Worm (Caenorhabditis elegans) whole organism, young adult: ENCODE measurements around the gene miz-1.

Experiments used
- ama-1 ChIP-seq, 3 experiments: fragments of 150-350 bp in 1 of 3; sonication (generic microtip) in 2 of 3; optimal IDR thresholded peaks; 2 replicates each; lab custom pipeline; 2014 to 2018; ENCODE audit warnings: missing biosample characterization in 2 of 3, missing genetic modification characterization in 2 of 3, missing genetic modification reagents in 2 of 3
- athp-1 ChIP-seq: sonication (generic microtip); optimal IDR thresholded peaks from 2 replicates; lab custom pipeline; 2017; ENCODE audit warnings: mild to moderate bottlenecking, missing genetic modification characterization, missing compliant biosample characterization
- cebp-2 ChIP-seq: fragments of 200-800 bp; sonication (Bioruptor generic); IDR thresholded peaks from 2 replicates; pipeline ENCODE4 v1.3.6; 2022; ENCODE audit warnings: missing genetic modification characterization, missing compliant biosample characterization
- hrde-1 ChIP-seq: sonication (generic microtip); optimal IDR thresholded peaks from 2 replicates; lab custom pipeline; 2016; ENCODE audit warnings: missing genetic modification characterization, mild to moderate bottlenecking, missing compliant biosample characterization, moderate library complexity, missing genotype, missing genetic modification reagents, borderline replicate concordance
- pha-4 ChIP-seq: fragments of 150-350 bp; sonication (generic microtip); optimal IDR thresholded peaks from 2 replicates; lab custom pipeline; 2014; ENCODE audit warnings: missing biosample characterization, missing genetic modification reagents, missing genetic modification characterization
- rec-8 ChIP-seq, 2 experiments: sonication (generic microtip); optimal IDR thresholded peaks; 2 replicates each; lab custom pipeline; 2016; ENCODE audit warnings: mild to moderate bottlenecking in 2 of 2, missing genetic modification characterization in 2 of 2, missing genetic modification reagents in 2 of 2, missing genotype in 2 of 2, missing biosample characterization in 1 of 2, missing compliant biosample characterization in 1 of 2, moderate library complexity in 1 of 2
- snpc-1.3 ChIP-seq: sonication (generic microtip); optimal IDR thresholded peaks from 2 replicates; lab custom pipeline; 2017; ENCODE audit warnings: missing genetic modification characterization, mild to moderate bottlenecking, missing compliant biosample characterization, antibody characterized with exemption, moderate library complexity, missing genotype, missing genetic modification reagents; ENCODE audit not compliant: insufficient read depth
- snpc-4 ChIP-seq, 5 experiments: fragments of 150-350 bp in 1 of 5; sonication (generic microtip) in 4 of 5; optimal IDR thresholded peaks; 2 replicates each; lab custom pipeline; 2014 to 2018; ENCODE audit warnings: missing genetic modification characterization in 5 of 5, missing biosample characterization in 3 of 5, antibody characterized with exemption in 2 of 5, mild to moderate bottlenecking in 2 of 5, missing compliant biosample characterization in 2 of 5, missing genotype in 2 of 5, moderate library complexity in 2 of 5, missing genetic modification reagents in 1 of 5
- unc-62 ChIP-seq: fragments of 150-350 bp; optimal IDR thresholded peaks from 2 replicates; lab custom pipeline; 2014; ENCODE audit warnings: missing biosample characterization, missing genetic modification reagents, missing genetic modification characterization

DNA sequence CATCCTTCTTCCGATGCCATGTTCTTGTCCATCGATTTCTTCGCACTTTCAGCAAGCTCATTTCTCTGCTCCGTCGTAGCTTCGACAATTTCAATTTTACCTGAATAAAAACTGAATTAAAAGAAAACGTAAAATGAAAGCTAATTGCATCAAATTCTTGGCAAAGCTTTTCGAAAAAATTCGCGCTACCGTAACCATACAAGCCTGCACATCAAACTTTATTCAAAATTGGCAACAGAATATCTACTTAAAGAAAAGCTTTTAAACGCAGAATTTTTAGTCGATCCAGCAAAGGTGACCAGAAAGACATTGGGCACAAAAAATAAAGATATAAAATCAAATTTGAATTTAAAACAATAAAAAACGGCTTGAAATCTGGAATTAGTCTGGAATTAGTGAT, 30.0 kb downstream of the miz-1 start:
- TF ChIP-seq hrde-1 (tag; lab: Kevin White, UChicago), result no peak
- no peak for TF ChIP-seq unc-62 (GFP tag; lab: Kevin White, UChicago)
- TF ChIP-seq athp-1 (tag; lab: Kevin White, UChicago), result no peak
- TF ChIP-seq snpc-1.3 (tag; lab: Kevin White, UChicago), result no peak
- TF ChIP-seq snpc-4 (GFP tag; optimal IDR thresholded peaks at IDR 0.05; lab: Kevin White, UChicago), result no peak
- TF ChIP-seq snpc-4 (tag; optimal IDR thresholded peaks at IDR 0.05; lab: Kevin White, UChicago), result no peak
- TF ChIP-seq ama-1 (optimal IDR thresholded peaks at IDR 0.05; lab: Kevin White, UChicago), result no peak
- TF ChIP-seq ama-1 (GFP tag; optimal IDR thresholded peaks at IDR 0.05; lab: Kevin White, UChicago), result peak in 1 of 2 experiments; percentile 28
- TF ChIP-seq pha-4 (tag; lab: Kevin White, UChicago), result no peak
- no peak for TF ChIP-seq cebp-2 (GFP tag; lab: Robert Waterston, UW)
- TF ChIP-seq rec-8 (tag; optimal IDR thresholded peaks at IDR 0.05; lab: Kevin White, UChicago), result no peak
